Worm (Caenorhabditis elegans) whole organism, young adult: ENCODE results near the gene mrp-4.

Experiments
- B0019.2 ChIP-seq: fragments of 200-800 bp; sonication (Bioruptor generic); conservative IDR thresholded peaks from 2 replicates; pipeline ENCODE4 v1.3.6; 2022; ENCODE audit warnings: missing genetic modification reagents, missing genetic modification characterization, missing compliant biosample characterization
- D2030.7 ChIP-seq: fragments of 200-800 bp; sonication (Bioruptor generic); IDR thresholded peaks from 2 replicates; pipeline ENCODE4 v1.3.6; 2022; ENCODE audit warnings: missing genetic modification reagents, missing genetic modification characterization, missing compliant biosample characterization
- F23B12.7 ChIP-seq: sonication (generic microtip); optimal IDR thresholded peaks from 2 replicates; lab custom pipeline; 2017; ENCODE audit warnings: missing genetic modification characterization, mild to moderate bottlenecking, missing compliant biosample characterization, antibody characterized with exemption, moderate library complexity; ENCODE audit not compliant: insufficient read depth
- F52B5.7 ChIP-seq: sonication (generic microtip); optimal IDR thresholded peaks from 2 replicates; lab custom pipeline; 2016; ENCODE audit warnings: mild to moderate bottlenecking, missing genetic modification characterization, missing compliant biosample characterization
- F57A8.1 ChIP-seq: fragments of 200-800 bp; sonication (Bioruptor generic); optimal IDR thresholded peaks from 2 replicates; lab custom pipeline; 2018; ENCODE audit warnings: mild to moderate bottlenecking, missing genetic modification characterization, moderate library complexity, missing compliant biosample characterization
- K12H6.12 ChIP-seq: fragments of 200-800 bp; sonication (Bioruptor generic); optimal IDR thresholded peaks from 2 replicates; lab custom pipeline; 2018; ENCODE audit warnings: mild to moderate bottlenecking, missing genetic modification characterization, missing compliant biosample characterization
- ZK185.1 ChIP-seq: sonication (generic microtip); optimal IDR thresholded peaks from 2 replicates; lab custom pipeline; 2016; ENCODE audit warnings: mild to moderate bottlenecking, missing genetic modification characterization, missing compliant biosample characterization; ENCODE audit not compliant: poor library complexity, severe bottlenecking
- akir-1 ChIP-seq: fragments of 200-800 bp; sonication (Bioruptor generic); optimal IDR thresholded peaks from 2 replicates; lab custom pipeline; 2018; ENCODE audit warnings: mild to moderate bottlenecking, missing genetic modification characterization, moderate library complexity, missing compliant biosample characterization
- atf-7 ChIP-seq: sonication (generic microtip); optimal IDR thresholded peaks from 2 replicates; lab custom pipeline; 2017; ENCODE audit warnings: mild to moderate bottlenecking, missing genetic modification characterization, missing compliant biosample characterization
- attf-5 ChIP-seq: fragments of 200-800 bp; sonication (Bioruptor generic); optimal IDR thresholded peaks from 2 replicates; lab custom pipeline; 2018; ENCODE audit warnings: mild to moderate bottlenecking, missing genetic modification characterization, missing compliant biosample characterization
- attf-6 ChIP-seq: fragments of 200-800 bp; sonication (Bioruptor generic); IDR thresholded peaks from 2 replicates; pipeline ENCODE4 v1.3.6; 2022; ENCODE audit warnings: missing genetic modification reagents, missing genetic modification characterization, missing compliant biosample characterization
- cebp-1 ChIP-seq, 2 experiments: fragments of 200-800 bp in 1 of 2; sonication (Bioruptor generic) in 1 of 2; sonication (generic microtip) in 1 of 2; IDR thresholded peaks in 1 of 2; optimal IDR thresholded peaks in 1 of 2; 2 replicates each; pipeline versions ENCODE4 v1.3.6 to Lab custom; 2017 to 2022; ENCODE audit warnings: missing compliant biosample characterization in 2 of 2, missing genetic modification characterization in 2 of 2, mild to moderate bottlenecking in 1 of 2, missing genetic modification reagents in 1 of 2, moderate library complexity in 1 of 2
- ceh-27 ChIP-seq: fragments of 200-800 bp; sonication (Bioruptor generic); optimal IDR thresholded peaks from 2 replicates; lab custom pipeline; 2018; ENCODE audit warnings: mild to moderate bottlenecking, missing genetic modification characterization, moderate library complexity, missing compliant biosample characterization
- ceh-91 ChIP-seq: fragments of 200-800 bp; sonication (Bioruptor generic); IDR thresholded peaks from 2 replicates; pipeline ENCODE4 v1.3.6; 2022; ENCODE audit warnings: missing genetic modification reagents, missing genetic modification characterization, missing compliant biosample characterization
- dox-1 ChIP-seq: fragments of 200-800 bp; sonication (Bioruptor generic); IDR thresholded peaks from 2 replicates; pipeline ENCODE4 v1.3.6; 2022; ENCODE audit warnings: missing genetic modification reagents, missing genetic modification characterization, missing compliant biosample characterization
- dpl-1 ChIP-seq: fragments of 150-350 bp; optimal IDR thresholded peaks from 2 replicates; lab custom pipeline; 2014; ENCODE audit warnings: missing biosample characterization, missing genetic modification reagents, missing genetic modification characterization
- egl-44 ChIP-seq: fragments of 200-800 bp; sonication (Bioruptor generic); IDR thresholded peaks from 2 replicates; pipeline ENCODE4 v1.3.6; 2022; ENCODE audit warnings: missing genetic modification reagents, missing genetic modification characterization, missing compliant biosample characterization
- ets-4 ChIP-seq: fragments of 200-800 bp; sonication (Bioruptor generic); optimal IDR thresholded peaks from 2 replicates; lab custom pipeline; 2018; ENCODE audit warnings: mild to moderate bottlenecking, missing genetic modification characterization, missing compliant biosample characterization
- hmg-1.2 ChIP-seq: fragments of 200-800 bp; sonication (Bioruptor generic); IDR thresholded peaks from 2 replicates; pipeline ENCODE4 v1.3.6; 2022; ENCODE audit warnings: missing genetic modification reagents, missing genetic modification characterization, missing compliant biosample characterization
- hrde-1 ChIP-seq: sonication (generic microtip); optimal IDR thresholded peaks from 2 replicates; lab custom pipeline; 2016; ENCODE audit warnings: missing genetic modification characterization, mild to moderate bottlenecking, missing compliant biosample characterization, moderate library complexity, missing genotype, missing genetic modification reagents, borderline replicate concordance
- lin-40 ChIP-seq: sonication (generic microtip); optimal IDR thresholded peaks from 2 replicates; lab custom pipeline; 2016; ENCODE audit warnings: missing genetic modification characterization, mild to moderate bottlenecking, missing compliant biosample characterization, missing genotype, missing genetic modification reagents
- lsy-27 ChIP-seq: sonication (generic microtip); optimal IDR thresholded peaks from 2 replicates; lab custom pipeline; 2017; ENCODE audit warnings: missing genetic modification characterization, mild to moderate bottlenecking, missing compliant biosample characterization, antibody characterized with exemption, missing genotype, borderline replicate concordance; ENCODE audit not compliant: insufficient read depth
- mcd-1 ChIP-seq: fragments of 200-800 bp; sonication (Bioruptor generic); IDR thresholded peaks from 2 replicates; pipeline ENCODE4 v1.3.6; 2022; ENCODE audit warnings: missing genetic modification reagents, missing genetic modification characterization, missing compliant biosample characterization
- nfya-2 ChIP-seq: fragments of 200-800 bp; sonication (Bioruptor generic); IDR thresholded peaks from 2 replicates; pipeline ENCODE4 v1.3.6; 2022; ENCODE audit warnings: missing genetic modification reagents, missing genetic modification characterization, missing compliant biosample characterization
- nhr-80 ChIP-seq: sonication (generic microtip); optimal IDR thresholded peaks from 2 replicates; lab custom pipeline; 2016; ENCODE audit warnings: missing genetic modification characterization, missing compliant biosample characterization
- rpc-1 ChIP-seq, 2 experiments: fragments of 150-350 bp in 1 of 2; sonication (generic microtip) in 1 of 2; optimal IDR thresholded peaks; 2 replicates each; lab custom pipeline; 2014 to 2018; ENCODE audit warnings: missing biosample characterization in 1 of 2, missing genetic modification characterization in 1 of 2, missing genetic modification reagents in 1 of 2, missing genotype in 1 of 2
- sea-2 ChIP-seq: fragments of 200-800 bp; sonication (Bioruptor generic); IDR thresholded peaks from 2 replicates; pipeline ENCODE4 v1.3.6; 2022; ENCODE audit warnings: missing genetic modification characterization, missing compliant biosample characterization
- snpc-4 ChIP-seq, 5 experiments: fragments of 150-350 bp in 1 of 5; sonication (generic microtip) in 4 of 5; optimal IDR thresholded peaks; 2 replicates each; lab custom pipeline; 2014 to 2018; ENCODE audit warnings: missing genetic modification characterization in 5 of 5, missing biosample characterization in 3 of 5, antibody characterized with exemption in 2 of 5, mild to moderate bottlenecking in 2 of 5, missing compliant biosample characterization in 2 of 5, missing genotype in 2 of 5, moderate library complexity in 2 of 5, missing genetic modification reagents in 1 of 5
- sptf-2 ChIP-seq: fragments of 200-800 bp; sonication (Bioruptor generic); optimal IDR thresholded peaks from 2 replicates; lab custom pipeline; 2018; ENCODE audit warnings: mild to moderate bottlenecking, missing genetic modification characterization, missing compliant biosample characterization
- unc-130 ChIP-seq: sonication (generic microtip); optimal IDR thresholded peaks from 2 replicates; lab custom pipeline; 2016; ENCODE audit warnings: missing genetic modification reagents, missing genetic modification characterization, missing compliant biosample characterization

Gene mrp-4

DNA sequence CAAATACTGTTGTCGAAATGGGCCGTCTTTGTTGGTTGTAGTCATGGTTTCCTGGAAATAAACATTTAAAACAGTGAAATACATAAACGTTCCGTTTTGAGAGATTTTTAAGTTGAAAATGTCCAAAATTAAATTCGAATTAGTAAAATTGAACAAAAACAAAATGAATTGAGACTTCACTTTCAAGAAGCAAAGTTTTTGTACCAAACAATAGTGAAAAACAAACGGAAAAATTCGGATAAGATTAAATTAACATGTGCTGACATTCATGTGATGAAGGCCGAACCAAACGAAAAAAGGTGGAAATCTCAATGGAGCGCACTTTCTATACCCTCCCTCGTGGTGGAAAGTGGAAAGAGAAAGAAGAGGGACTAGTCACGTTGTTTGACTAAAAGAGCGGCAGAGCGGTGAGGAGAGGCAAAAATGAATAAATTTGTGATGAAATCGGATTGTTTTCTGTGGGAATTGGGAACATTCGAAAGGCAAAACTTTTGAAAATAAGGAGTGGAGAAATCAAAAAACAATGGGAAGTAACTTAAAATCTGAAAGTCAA lies 46.0 kb upstream of the mrp-4 start, which contains the start of gene ipla-2:
TSS of gene ipla-2 (minus strand) at position 51 of the 553 bp plus-strand sequence.
- TF ChIP-seq mcd-1 (GFP tag; lab: Robert Waterston, UW) = peak; percentile 88
- peak; percentile 17 for TF ChIP-seq F23B12.7 (tag; lab: Kevin White, UChicago)
- peak; percentile 74 for TF ChIP-seq cebp-1 (GFP tag; IDR thresholded peaks at IDR 0.05; lab: Robert Waterston, UW)
- peak; percentile 90 for TF ChIP-seq cebp-1 (tag; optimal IDR thresholded peaks at IDR 0.05; lab: Kevin White, UChicago)
- no peak for TF ChIP-seq B0019.2 (GFP tag; lab: Robert Waterston, UW)
- TF ChIP-seq attf-5 (GFP tag; lab: Kevin White, UChicago) = peak; percentile 69
- TF ChIP-seq hmg-1.2 (GFP tag; lab: Robert Waterston, UW) = peak; percentile 36; the same call in 1 of the 2 replicates
- 0 out of 2 replicates have a peak, but pooled peaks have one; percentile 14 for TF ChIP-seq dox-1
- no peak for TF ChIP-seq nfya-2 (GFP tag; lab: Robert Waterston, UW)
- TF ChIP-seq K12H6.12 (tag; lab: Kevin White, UChicago) = peak; percentile 48
- no peak for TF ChIP-seq ceh-91
- TF ChIP-seq nhr-80 (tag; lab: Kevin White, UChicago) = peak; percentile 72
- no peak for TF ChIP-seq snpc-4 (GFP tag; optimal IDR thresholded peaks at IDR 0.05; lab: Kevin White, UChicago)
- TF ChIP-seq snpc-4 (tag; optimal IDR thresholded peaks at IDR 0.05; lab: Kevin White, UChicago) = peak in 1 of 4 experiments; percentile 21
- TF ChIP-seq ceh-27 (GFP tag; lab: Kevin White, UChicago) = peak; percentile 37

ce11 chrX:9840864-9841263 lies 43.2 kb upstream of the mrp-4 start:
- TF ChIP-seq ZK185.1 (tag; lab: Kevin White, UChicago) = no peak
- no peak for TF ChIP-seq egl-44 (GFP tag; lab: Robert Waterston, UW)
- no peak for TF ChIP-seq dpl-1 (GFP tag; lab: Kevin White, UChicago)
- no peak for TF ChIP-seq ets-4
- no peak for TF ChIP-seq attf-5 (GFP tag; lab: Kevin White, UChicago)
- TF ChIP-seq F57A8.1 (GFP tag; lab: Kevin White, UChicago) = no peak
- TF ChIP-seq sptf-2 (GFP tag; lab: Kevin White, UChicago) = no peak

ce11 chrX:9842102-9842501 lies 42.0 kb upstream of the mrp-4 start:
- no peak for TF ChIP-seq D2030.7 (GFP tag; lab: Robert Waterston, UW)
- TF ChIP-seq F52B5.7 (tag; lab: Kevin White, UChicago) = no peak

- TF ChIP-seq hrde-1 (tag; lab: Kevin White, UChicago) = no peak
- TF ChIP-seq sea-2 (GFP tag; lab: Robert Waterston, UW) = no peak
- no peak for TF ChIP-seq akir-1 (GFP tag; lab: Kevin White, UChicago)
- TF ChIP-seq unc-130 (GFP tag; lab: Kevin White, UChicago) = no peak
- TF ChIP-seq atf-7 (tag; lab: Kevin White, UChicago) = no peak
- TF ChIP-seq attf-6 (GFP tag; lab: Robert Waterston, UW) = no peak
- no peak for TF ChIP-seq nhr-80 (tag; lab: Kevin White, UChicago)
- TF ChIP-seq rpc-1 (optimal IDR thresholded peaks at IDR 0.05; lab: Kevin White, UChicago) = no peak
- no peak for TF ChIP-seq rpc-1 (tag; optimal IDR thresholded peaks at IDR 0.05; lab: Kevin White, UChicago)
- no peak for TF ChIP-seq lin-40
- TF ChIP-seq lsy-27 (tag; lab: Kevin White, UChicago) = no peak
These were observed 40.5 kb upstream of the mrp-4 start for ce11 chrX:9843568-9843967.
